Fruit fly (Drosophila melanogaster): ENCODE results near the gene CG33947.

DNA sequence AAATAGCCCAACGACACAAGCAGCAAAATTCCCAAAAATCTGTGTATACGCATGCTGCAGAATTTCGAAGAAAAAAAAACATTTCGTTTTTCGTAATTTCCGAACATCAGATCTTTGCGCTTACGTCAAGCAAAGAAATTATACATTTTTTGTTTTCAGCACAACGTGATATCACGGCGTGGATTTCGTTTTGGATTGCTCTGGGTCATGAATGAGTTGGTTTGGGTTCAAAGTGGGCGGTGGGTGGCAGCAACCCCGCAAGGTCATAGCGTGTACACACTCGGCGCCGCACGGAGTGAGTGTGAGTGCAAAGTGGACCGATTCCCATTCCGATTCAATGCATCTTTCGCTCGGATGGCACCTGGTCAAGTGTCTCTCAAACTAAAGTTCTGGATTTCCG is 28.5 kb downstream of the CG33947 start:
- TF ChIP-seq psq (optimal IDR thresholded peaks at IDR 0.05) (no peak), Dll (optimal IDR thresholded peaks at IDR 0.05) (no peak), pan (optimal IDR thresholded peaks at IDR 0.05) (no peak)
